Worm (Caenorhabditis elegans): ENCODE data around the gene F36D4.6.

ce11 chrV:9423539-9423938 lies 3.4 kb downstream of the F36D4.6 start:
- TF ChIP-seq snpc-1.3 (tag; optimal IDR thresholded peaks at IDR 0.05; ENCODE audit: insufficient read depth) (no peak), pha-4 (tag; optimal IDR thresholded peaks at IDR 0.05) (no peak), ama-1 (optimal IDR thresholded peaks at IDR 0.05) (no peak), ama-1 (GFP tag; optimal IDR thresholded peaks at IDR 0.05) (no peak), zim-3 (tag; optimal IDR thresholded peaks at IDR 0.05) (no peak), nfya-1 (tag; optimal IDR thresholded peaks at IDR 0.05; ENCODE audit: borderline replicate concordance, insufficient read depth) (no peak), snpc-1.1 (tag; optimal IDR thresholded peaks at IDR 0.05; ENCODE audit: insufficient read depth) (no peak)
